Worm (Caenorhabditis elegans) whole organism, L3 larva: ENCODE data around the gene his-72.
"Not testable (repeated sequence)": the region's sequence is repeated elsewhere in the genome, so short reads cannot be mapped to it uniquely, and the experiment has no call there.

Source experiments
- elt-1 ChIP-seq: fragments of 150-350 bp; optimal IDR thresholded peaks from 2 replicates; lab custom pipeline; 2014; ENCODE audit warnings: missing biosample characterization, missing genetic modification characterization
- nhr-23 ChIP-seq: fragments of 150-350 bp; optimal IDR thresholded peaks from 2 replicates; lab custom pipeline; 2014; ENCODE audit warnings: missing biosample characterization, missing genetic modification reagents, missing genetic modification characterization
- pqm-1 ChIP-seq: fragments of 150-350 bp; optimal IDR thresholded peaks from 2 replicates; lab custom pipeline; 2017; ENCODE audit warnings: missing biosample characterization, missing genetic modification characterization, inconsistent platforms
- ztf-11 ChIP-seq: fragments of 150-350 bp; optimal IDR thresholded peaks from 2 replicates; lab custom pipeline; 2014; ENCODE audit warnings: missing biosample characterization, missing genetic modification characterization

ce11 chrIII:12383709-12384108 lies 14.9 kb upstream of the his-72 start, which contains the start of gene Y49E10.4:
- not testable (repeated sequence) for TF ChIP-seq elt-1; pqm-1 (tag; lab: Kevin White, UChicago); nhr-23 (tag; lab: Kevin White, UChicago); ztf-11 (tag; lab: Kevin White, UChicago)
